Worm (Caenorhabditis elegans) whole organism, young adult: ENCODE measurements around the gene trx-3.
A peak's percentile ranks its signal among the peaks of the same experiment; 100 is the strongest.

Experiments
- B0035.1 ChIP-seq: sonication (generic microtip); optimal IDR thresholded peaks from 2 replicates; lab custom pipeline; 2016; ENCODE audit warnings: missing genetic modification characterization, mild to moderate bottlenecking, missing compliant biosample characterization, missing genotype, missing genetic modification reagents
- C06A6.2 ChIP-seq: fragments of 200-800 bp; sonication (Bioruptor generic); conservative IDR thresholded peaks from 2 replicates; pipeline ENCODE4 v1.3.6; 2022; ENCODE audit warnings: missing genetic modification characterization, missing compliant biosample characterization
- C17E4.6 ChIP-seq: fragments of 200-800 bp; sonication (Bioruptor generic); IDR thresholded peaks from 2 replicates; pipeline ENCODE4 v1.3.6; 2022; ENCODE audit warnings: missing genetic modification reagents, missing genetic modification characterization, missing compliant biosample characterization
- F10E7.11 ChIP-seq: sonication (generic microtip); optimal IDR thresholded peaks from 2 replicates; lab custom pipeline; 2017; ENCODE audit warnings: mild to moderate bottlenecking, missing genetic modification characterization, moderate library complexity, missing compliant biosample characterization
- F22D6.2 ChIP-seq: sonication (generic microtip); optimal IDR thresholded peaks from 2 replicates; lab custom pipeline; 2016; ENCODE audit warnings: mild to moderate bottlenecking, missing genetic modification characterization, missing compliant biosample characterization
- F23B12.7 ChIP-seq: sonication (generic microtip); optimal IDR thresholded peaks from 2 replicates; lab custom pipeline; 2017; ENCODE audit warnings: missing genetic modification characterization, mild to moderate bottlenecking, missing compliant biosample characterization, antibody characterized with exemption, moderate library complexity; ENCODE audit not compliant: insufficient read depth
- F52B5.7 ChIP-seq: sonication (generic microtip); optimal IDR thresholded peaks from 2 replicates; lab custom pipeline; 2016; ENCODE audit warnings: mild to moderate bottlenecking, missing genetic modification characterization, missing compliant biosample characterization
- F57C9.4 ChIP-seq: sonication (generic microtip); optimal IDR thresholded peaks from 2 replicates; lab custom pipeline; 2017; ENCODE audit warnings: mild to moderate bottlenecking, missing genetic modification characterization, missing compliant biosample characterization
- K11D2.4 ChIP-seq: fragments of 200-800 bp; sonication (Bioruptor generic); IDR thresholded peaks from 2 replicates; pipeline ENCODE4 v1.3.6; 2022; ENCODE audit warnings: missing genetic modification reagents, missing genetic modification characterization, missing compliant biosample characterization
- K12H6.12 ChIP-seq: fragments of 200-800 bp; sonication (Bioruptor generic); optimal IDR thresholded peaks from 2 replicates; lab custom pipeline; 2018; ENCODE audit warnings: mild to moderate bottlenecking, missing genetic modification characterization, missing compliant biosample characterization
- Y53F4B.3 ChIP-seq: fragments of 200-800 bp; sonication (Bioruptor generic); IDR thresholded peaks from 2 replicates; pipeline ENCODE4 v1.3.6; 2022; ENCODE audit warnings: missing genetic modification reagents, missing genetic modification characterization, missing compliant biosample characterization
- Y67H2A.10 ChIP-seq: fragments of 200-800 bp; sonication (Bioruptor generic); conservative IDR thresholded peaks from 2 replicates; pipeline ENCODE4 v1.3.6; 2022; ENCODE audit warnings: missing genetic modification reagents, missing genetic modification characterization, missing compliant biosample characterization
- Y79H2A.3 ChIP-seq: fragments of 200-800 bp; sonication (Bioruptor generic); conservative IDR thresholded peaks from 2 replicates; pipeline ENCODE4 v1.3.6; 2022; ENCODE audit warnings: missing genetic modification reagents, missing genetic modification characterization, missing compliant biosample characterization
- athp-1 ChIP-seq: sonication (generic microtip); optimal IDR thresholded peaks from 2 replicates; lab custom pipeline; 2017; ENCODE audit warnings: mild to moderate bottlenecking, missing genetic modification characterization, missing compliant biosample characterization
- attf-3 ChIP-seq: fragments of 200-800 bp; sonication (Bioruptor generic); conservative IDR thresholded peaks from 2 replicates; pipeline ENCODE4 v1.3.6; 2022; ENCODE audit warnings: missing genetic modification reagents, missing genetic modification characterization, missing compliant biosample characterization
- attf-5 ChIP-seq: fragments of 200-800 bp; sonication (Bioruptor generic); optimal IDR thresholded peaks from 2 replicates; lab custom pipeline; 2018; ENCODE audit warnings: mild to moderate bottlenecking, missing genetic modification characterization, missing compliant biosample characterization
- ccch-3 ChIP-seq: fragments of 200-800 bp; sonication (Bioruptor generic); optimal IDR thresholded peaks from 2 replicates; lab custom pipeline; 2018; ENCODE audit warnings: mild to moderate bottlenecking, missing genetic modification characterization, missing compliant biosample characterization
- ceh-40 ChIP-seq: fragments of 200-800 bp; sonication (Bioruptor generic); IDR thresholded peaks from 2 replicates; pipeline ENCODE4 v1.3.6; 2022; ENCODE audit warnings: missing genetic modification characterization, missing compliant biosample characterization
- ceh-58 ChIP-seq: fragments of 200-800 bp; sonication (Bioruptor generic); IDR thresholded peaks from 2 replicates; pipeline ENCODE4 v1.3.6; 2022; ENCODE audit warnings: missing genetic modification characterization, missing compliant biosample characterization
- ceh-79 ChIP-seq: sonication (generic microtip); optimal IDR thresholded peaks from 2 replicates; lab custom pipeline; 2017; ENCODE audit warnings: mild to moderate bottlenecking, missing genetic modification characterization, missing compliant biosample characterization
- chd-7 ChIP-seq: sonication (generic microtip); optimal IDR thresholded peaks from 2 replicates; lab custom pipeline; 2016; ENCODE audit warnings: mild to moderate bottlenecking, missing genetic modification characterization, moderate library complexity, missing compliant biosample characterization
- efl-1 ChIP-seq: fragments of 150-350 bp; optimal IDR thresholded peaks from 2 replicates; lab custom pipeline; 2014; ENCODE audit warnings: missing biosample characterization, missing genetic modification reagents, missing genetic modification characterization
- egl-18 ChIP-seq: fragments of 200-800 bp; sonication (Bioruptor generic); IDR thresholded peaks from 2 replicates; pipeline ENCODE4 v1.3.6; 2022; ENCODE audit warnings: missing genetic modification reagents, missing genetic modification characterization, missing compliant biosample characterization
- ekl-4 ChIP-seq: fragments of 200-800 bp; sonication (Bioruptor generic); IDR thresholded peaks from 2 replicates; pipeline ENCODE4 v1.3.6; 2022; ENCODE audit warnings: missing genetic modification reagents, missing genetic modification characterization, missing compliant biosample characterization
- hlh-26 ChIP-seq: fragments of 200-800 bp; sonication (Bioruptor generic); conservative IDR thresholded peaks from 2 replicates; pipeline ENCODE4 v1.3.6; 2022; ENCODE audit warnings: missing genetic modification reagents, missing genetic modification characterization, missing compliant biosample characterization
- hmg-20 ChIP-seq: fragments of 200-800 bp; sonication (Bioruptor generic); IDR thresholded peaks from 2 replicates; pipeline ENCODE4 v1.3.6; 2022; ENCODE audit warnings: missing genetic modification reagents, missing genetic modification characterization, missing compliant biosample characterization
- hrde-1 ChIP-seq: sonication (generic microtip); optimal IDR thresholded peaks from 2 replicates; lab custom pipeline; 2016; ENCODE audit warnings: missing genetic modification characterization, mild to moderate bottlenecking, missing compliant biosample characterization, moderate library complexity, missing genotype, missing genetic modification reagents, borderline replicate concordance
- hsf-1 ChIP-seq: fragments of 200-800 bp; sonication (Bioruptor generic); IDR thresholded peaks from 2 replicates; pipeline ENCODE4 v1.3.6; 2022; ENCODE audit warnings: missing genetic modification reagents, missing genetic modification characterization, missing compliant biosample characterization
- nfya-1 ChIP-seq: sonication (generic microtip); optimal IDR thresholded peaks from 2 replicates; lab custom pipeline; 2017; ENCODE audit warnings: antibody characterized with exemption, missing compliant biosample characterization, missing genetic modification characterization, borderline replicate concordance; ENCODE audit not compliant: insufficient read depth
- nfya-2 ChIP-seq: fragments of 200-800 bp; sonication (Bioruptor generic); IDR thresholded peaks from 2 replicates; pipeline ENCODE4 v1.3.6; 2022; ENCODE audit warnings: missing genetic modification reagents, missing genetic modification characterization, missing compliant biosample characterization
- nhr-120 ChIP-seq: fragments of 200-800 bp; sonication (Bioruptor generic); IDR thresholded peaks from 2 replicates; pipeline ENCODE4 v1.3.6; 2022; ENCODE audit warnings: missing genetic modification characterization, missing compliant biosample characterization
- pbrm-1 ChIP-seq: fragments of 200-800 bp; sonication (Bioruptor generic); IDR thresholded peaks from 2 replicates; pipeline ENCODE4 v1.3.6; 2022; ENCODE audit warnings: missing genetic modification reagents, missing genetic modification characterization, missing compliant biosample characterization
- pha-4 ChIP-seq: fragments of 150-350 bp; sonication (generic microtip); optimal IDR thresholded peaks from 2 replicates; lab custom pipeline; 2014; ENCODE audit warnings: missing biosample characterization, missing genetic modification reagents, missing genetic modification characterization
- repo-1 ChIP-seq: sonication (generic microtip); optimal IDR thresholded peaks from 2 replicates; lab custom pipeline; 2017; ENCODE audit warnings: mild to moderate bottlenecking, missing genetic modification characterization, missing compliant biosample characterization
- rpc-1 ChIP-seq, 2 experiments: fragments of 150-350 bp in 1 of 2; sonication (generic microtip) in 1 of 2; optimal IDR thresholded peaks; 2 replicates each; lab custom pipeline; 2014 to 2018; ENCODE audit warnings: missing biosample characterization in 1 of 2, missing genetic modification characterization in 1 of 2, missing genetic modification reagents in 1 of 2, missing genotype in 1 of 2
- snpc-1.1 ChIP-seq: sonication (generic microtip); optimal IDR thresholded peaks from 2 replicates; lab custom pipeline; 2017; ENCODE audit warnings: missing genetic modification characterization, mild to moderate bottlenecking, missing compliant biosample characterization, antibody characterized with exemption, moderate library complexity, missing genotype, missing genetic modification reagents; ENCODE audit not compliant: insufficient read depth
- snpc-1.3 ChIP-seq: sonication (generic microtip); optimal IDR thresholded peaks from 2 replicates; lab custom pipeline; 2017; ENCODE audit warnings: missing genetic modification characterization, mild to moderate bottlenecking, missing compliant biosample characterization, antibody characterized with exemption, moderate library complexity, missing genotype, missing genetic modification reagents; ENCODE audit not compliant: insufficient read depth
- snpc-3.4 ChIP-seq: sonication (generic microtip); optimal IDR thresholded peaks from 2 replicates; lab custom pipeline; 2017; ENCODE audit warnings: missing genetic modification characterization, mild to moderate bottlenecking, missing compliant biosample characterization, antibody characterized with exemption, moderate library complexity, missing genotype, missing genetic modification reagents
- somi-1 ChIP-seq: fragments of 200-800 bp; sonication (Bioruptor generic); optimal IDR thresholded peaks from 2 replicates; lab custom pipeline; 2018; ENCODE audit warnings: mild to moderate bottlenecking, missing genetic modification characterization, missing compliant biosample characterization
- sptf-2 ChIP-seq: fragments of 200-800 bp; sonication (Bioruptor generic); optimal IDR thresholded peaks from 2 replicates; lab custom pipeline; 2018; ENCODE audit warnings: mild to moderate bottlenecking, missing genetic modification characterization, missing compliant biosample characterization
- tlf-1 ChIP-seq: fragments of 200-800 bp; sonication (Bioruptor generic); optimal IDR thresholded peaks from 2 replicates; lab custom pipeline; 2018; ENCODE audit warnings: mild to moderate bottlenecking, missing genetic modification characterization, missing compliant biosample characterization
- unc-62 ChIP-seq: fragments of 150-350 bp; optimal IDR thresholded peaks from 2 replicates; lab custom pipeline; 2014; ENCODE audit warnings: missing biosample characterization, missing genetic modification reagents, missing genetic modification characterization
- zfh-2 ChIP-seq: fragments of 200-800 bp; sonication (Bioruptor generic); conservative IDR thresholded peaks from 2 replicates; pipeline ENCODE4 v1.3.6; 2022; ENCODE audit warnings: missing genetic modification reagents, missing genetic modification characterization, missing compliant biosample characterization
- zim-3 ChIP-seq: sonication (generic microtip); optimal IDR thresholded peaks from 2 replicates; lab custom pipeline; 2017; ENCODE audit warnings: mild to moderate bottlenecking, missing genetic modification characterization, moderate library complexity, missing compliant biosample characterization
- ztf-18 ChIP-seq: sonication (generic microtip); optimal IDR thresholded peaks from 2 replicates; lab custom pipeline; 2016; ENCODE audit warnings: missing genotype, mild to moderate bottlenecking, missing genetic modification characterization, missing compliant biosample characterization
- ztf-22 ChIP-seq: fragments of 200-800 bp; sonication (Bioruptor generic); optimal IDR thresholded peaks from 2 replicates; lab custom pipeline; 2018; ENCODE audit warnings: mild to moderate bottlenecking, missing genetic modification characterization, moderate library complexity, missing compliant biosample characterization

The trx-3 gene

DNA sequence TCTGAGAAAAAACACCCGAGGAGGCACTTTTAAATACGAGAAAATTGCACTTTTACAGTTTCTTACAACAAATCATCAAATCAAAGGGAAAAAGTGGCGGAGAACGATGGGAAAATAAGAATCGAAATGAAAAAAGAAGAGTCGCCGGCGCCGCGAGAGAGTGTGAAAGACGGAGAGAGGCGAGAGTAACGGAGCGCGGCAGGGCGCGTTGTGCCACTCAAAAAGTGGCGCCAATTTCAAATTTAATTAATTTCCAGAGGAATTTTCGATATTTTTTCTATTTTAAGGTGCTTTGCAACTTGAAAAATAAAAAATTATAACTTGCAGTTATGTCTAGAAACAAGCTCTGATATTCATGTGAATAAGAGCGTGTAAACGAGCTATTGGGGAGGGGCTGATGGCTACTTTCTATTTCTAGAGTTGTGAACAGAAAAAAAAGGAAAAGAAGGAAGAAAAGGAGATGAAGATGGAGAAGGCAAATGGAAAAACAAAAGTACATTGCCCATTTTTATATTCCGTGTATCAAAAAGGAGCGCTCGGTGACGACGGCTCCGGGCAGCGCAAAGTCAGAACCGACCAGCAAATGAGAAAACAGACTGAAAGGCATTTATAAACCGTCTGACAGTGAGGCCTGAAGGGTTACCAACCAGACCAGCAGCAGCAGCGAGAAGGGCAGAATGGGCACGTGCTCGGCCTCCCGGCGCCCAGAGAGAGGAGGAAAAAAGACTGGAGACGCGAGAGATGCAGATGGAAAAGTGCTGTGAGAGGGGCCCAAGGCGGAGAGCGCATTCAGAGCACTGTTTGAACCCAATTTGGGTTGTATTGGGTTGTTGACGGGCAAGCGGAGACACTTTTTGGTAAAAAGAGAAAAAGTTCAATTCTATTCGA is 15.7 kb upstream of the trx-3 start:
- no peak for TF ChIP-seq unc-62 (GFP tag; lab: Kevin White, UChicago)
- TF ChIP-seq ccch-3 (GFP tag; lab: Kevin White, UChicago), result no peak
- no peak for TF ChIP-seq Y53F4B.3
- no peak for TF ChIP-seq athp-1
- TF ChIP-seq F52B5.7, result peak; percentile 47
- no peak for TF ChIP-seq ekl-4 (GFP tag; lab: Robert Waterston, UW)
- TF ChIP-seq nfya-1 (tag; lab: Kevin White, UChicago), result no peak
- no peak for TF ChIP-seq attf-3 (GFP tag; lab: Robert Waterston, UW)
- TF ChIP-seq F10E7.11, result no peak
- no peak for TF ChIP-seq K12H6.12 (tag; lab: Kevin White, UChicago)
- no peak for TF ChIP-seq ceh-40 (GFP tag; lab: Robert Waterston, UW)
- no peak for TF ChIP-seq rpc-1 (optimal IDR thresholded peaks at IDR 0.05; lab: Kevin White, UChicago)
- TF ChIP-seq rpc-1 (tag; optimal IDR thresholded peaks at IDR 0.05; lab: Kevin White, UChicago), result no peak
- TF ChIP-seq F22D6.2, result no peak
- 0 out of 2 replicates have a peak, but pooled peaks have one; percentile 5 for TF ChIP-seq ceh-58
- peak; percentile 23 for TF ChIP-seq snpc-3.4 (tag; lab: Kevin White, UChicago)
- TF ChIP-seq K11D2.4, result peak; percentile 55; the same call in 1 of the 2 replicates
- peak; percentile 96 for TF ChIP-seq zfh-2 (GFP tag; lab: Robert Waterston, UW)
- no peak for TF ChIP-seq tlf-1
- TF ChIP-seq ztf-22, result no peak
- TF ChIP-seq attf-5 (GFP tag; lab: Kevin White, UChicago), result peak; percentile 64
- no peak for TF ChIP-seq ztf-18 (tag; lab: Kevin White, UChicago)
- TF ChIP-seq zim-3 (tag; lab: Kevin White, UChicago), result peak; percentile 25
- TF ChIP-seq somi-1 (GFP tag; lab: Kevin White, UChicago), result no peak
- no peak for TF ChIP-seq hmg-20 (GFP tag; lab: Robert Waterston, UW)
- peak; percentile 60 for TF ChIP-seq F57C9.4 (tag; lab: Kevin White, UChicago)
- TF ChIP-seq B0035.1 (tag; lab: Kevin White, UChicago), result no peak
- no peak for TF ChIP-seq Y67H2A.10 (GFP tag; lab: Robert Waterston, UW)
- peak; percentile 79 for TF ChIP-seq chd-7 (tag; lab: Kevin White, UChicago)
- no peak for TF ChIP-seq hlh-26 (GFP tag; lab: Robert Waterston, UW)
- no peak for TF ChIP-seq nfya-2 (GFP tag; lab: Robert Waterston, UW)
- no peak for TF ChIP-seq ceh-79 (tag; lab: Kevin White, UChicago)
- TF ChIP-seq C06A6.2 (GFP tag; lab: Robert Waterston, UW), result no peak
- TF ChIP-seq sptf-2, result no peak
- TF ChIP-seq C17E4.6 (GFP tag; lab: Robert Waterston, UW), result no peak
- TF ChIP-seq pbrm-1 (GFP tag; lab: Robert Waterston, UW), result peak; percentile 72; the same call in 1 of the 2 replicates
- TF ChIP-seq F23B12.7, result peak; percentile 10
- no peak for TF ChIP-seq nhr-120 (GFP tag; lab: Robert Waterston, UW)
- TF ChIP-seq egl-18 (GFP tag; lab: Robert Waterston, UW), result no peak
- TF ChIP-seq snpc-1.1 (tag; lab: Kevin White, UChicago), result no peak
- no peak for TF ChIP-seq Y79H2A.3
- TF ChIP-seq hsf-1 (GFP tag; lab: Robert Waterston, UW), result no peak
- TF ChIP-seq repo-1 (tag; lab: Kevin White, UChicago), result no peak
- peak; percentile 56 for TF ChIP-seq efl-1 (GFP tag; lab: Kevin White, UChicago)
- peak; percentile 74 for TF ChIP-seq snpc-1.3 (tag; lab: Kevin White, UChicago)
- TF ChIP-seq hrde-1 (tag; lab: Kevin White, UChicago), result no peak
- TF ChIP-seq pha-4, result no peak
